Worm (Caenorhabditis elegans): ENCODE measurements around the gene F44E5.4.
A peak's percentile ranks its signal among the peaks of the same experiment; 100 is the strongest.

The F44E5.4 gene

ce11 chrII:11761806-11762512 is 2.8 kb upstream of the F44E5.4 start (continued):
- TF ChIP-seq ztf-11 (tag; optimal IDR thresholded peaks at IDR 0.05) (no peak), aly-2 (tag; optimal IDR thresholded peaks at IDR 0.05) (peak; percentile 98), unc-98 (GFP tag; IDR thresholded peaks at IDR 0.05) (no peak), elt-2 (tag; optimal IDR thresholded peaks at IDR 0.05) (peak; percentile 8), efl-1 (optimal IDR thresholded peaks at IDR 0.05) (no peak), efl-1 (GFP tag; optimal IDR thresholded peaks at IDR 0.05 in 1 of 2) (peak in 1 of 2 experiments; percentile 42), ces-1 (GFP tag; optimal IDR thresholded peaks at IDR 0.05) (no peak), snu-23 (GFP tag; optimal IDR thresholded peaks at IDR 0.05) (peak; percentile 55), ztf-4 (tag; optimal IDR thresholded peaks at IDR 0.05) (peak; percentile 91), mef-2 (tag; optimal IDR thresholded peaks at IDR 0.05) (peak; percentile 56), nhr-84 (tag; optimal IDR thresholded peaks at IDR 0.05) (no peak), sup-37 (GFP tag; optimal IDR thresholded peaks at IDR 0.05) (no peak), ceh-90 (tag; optimal IDR thresholded peaks at IDR 0.05) (no peak), mab-9 (GFP tag; IDR thresholded peaks at IDR 0.05) (peak; percentile 68), lin-15B (tag; optimal IDR thresholded peaks at IDR 0.05) (no peak), aha-1 (tag; optimal IDR thresholded peaks at IDR 0.05) (peak; percentile 27), unc-62 (GFP tag; optimal IDR thresholded peaks at IDR 0.05) (no peak), lin-35 (GFP tag; optimal IDR thresholded peaks at IDR 0.05) (peak; percentile 2 to 53), C04F5.9 (tag; optimal IDR thresholded peaks at IDR 0.05) (no peak), nhr-85 (tag) (peak; percentile 43), egl-13 (tag; optimal IDR thresholded peaks at IDR 0.05) (peak; percentile 41), mdl-1 (tag; optimal IDR thresholded peaks at IDR 0.05) (no peak), C16A3.4 (tag; optimal IDR thresholded peaks at IDR 0.05) (peak; percentile 19), hlh-4 (tag; optimal IDR thresholded peaks at IDR 0.05) (no peak), ama-1 (optimal IDR thresholded peaks at IDR 0.05) (peak; percentile 98), swsn-7 (tag; optimal IDR thresholded peaks at IDR 0.05) (peak; percentile 31), nhr-237 (tag; optimal IDR thresholded peaks at IDR 0.05) (no peak), nhr-19 (GFP tag; conservative IDR thresholded peaks at IDR 0.05) (peak; percentile 41), skn-1 (tag; optimal IDR thresholded peaks at IDR 0.05) (peak; percentile 96), rnt-1 (tag; optimal IDR thresholded peaks at IDR 0.05) (no peak), lin-14 (GFP tag; optimal IDR thresholded peaks at IDR 0.05) (no peak), nhr-77 (tag; optimal IDR thresholded peaks at IDR 0.05) (no peak), lir-3 (tag; optimal IDR thresholded peaks at IDR 0.05; ENCODE audit: poor library complexity) (no peak), zip-4 (GFP tag; optimal IDR thresholded peaks at IDR 0.05) (no peak), fkh-8 (tag; optimal IDR thresholded peaks at IDR 0.05) (peak; percentile 80), grh-1 (GFP tag; IDR thresholded peaks at IDR 0.05) (no peak), dsc-1 (tag; optimal IDR thresholded peaks at IDR 0.05) (no peak), fkh-10 (GFP tag; optimal IDR thresholded peaks at IDR 0.05) (no peak), lsy-2 (tag; optimal IDR thresholded peaks at IDR 0.05) (peak in 1 of 2 experiments; percentile 89), pax-3 (tag; optimal IDR thresholded peaks at IDR 0.05) (peak; percentile 31), fkh-4 (tag; optimal IDR thresholded peaks at IDR 0.05; ENCODE audit: borderline replicate concordance) (no peak), dpl-1 (GFP tag; optimal IDR thresholded peaks at IDR 0.05) (peak in 2 of 3 experiments; percentile 29 to 46), lin-13 (GFP tag; optimal IDR thresholded peaks at IDR 0.05) (peak; percentile 44), pqm-1 (tag; optimal IDR thresholded peaks at IDR 0.05) (no peak), nhr-12 (tag; optimal IDR thresholded peaks at IDR 0.05) (no peak), egl-27 (tag; optimal IDR thresholded peaks at IDR 0.05) (no peak), unc-30 (tag; optimal IDR thresholded peaks at IDR 0.05) (no peak), ceh-63 (GFP tag; optimal IDR thresholded peaks at IDR 0.05) (no peak), xbp-1 (tag; optimal IDR thresholded peaks at IDR 0.05) (no peak), ceh-88 (GFP tag; IDR thresholded peaks at IDR 0.05) (peak; percentile 52; the same call in 1 of the 2 replicates), nhr-11 (tag; optimal IDR thresholded peaks at IDR 0.05) (no peak), elt-3 (tag; optimal IDR thresholded peaks at IDR 0.05) (peak in 1 of 6 experiments; percentile 65), irx-1 (tag; optimal IDR thresholded peaks at IDR 0.05) (peak; percentile 15)
